Worm (Caenorhabditis elegans): ENCODE results near the gene F09B9.4.

Gene F09B9.4

ce11 chrX:10146592-10146991 is 13.8 kb upstream of the F09B9.4 start, which contains the start of gene unc-115:
Gene unc-115, plus strand, starts transcription at chrX:10146892.
- TF ChIP-seq hlh-1 (tag; optimal IDR thresholded peaks at IDR 0.05) (peak; percentile 3), cnd-1 (tag; optimal IDR thresholded peaks at IDR 0.05) (peak; percentile 77), pha-4 (tag; optimal IDR thresholded peaks at IDR 0.05) (peak; percentile 85), mls-2 (tag; optimal IDR thresholded peaks at IDR 0.05) (peak; percentile 93), sem-2 (GFP tag; optimal IDR thresholded peaks at IDR 0.05) (no peak), zip-8 (tag; optimal IDR thresholded peaks at IDR 0.05) (no peak), unc-120 (tag; optimal IDR thresholded peaks at IDR 0.05; ENCODE audit: poor library complexity, severe bottlenecking) (peak; percentile 89), unc-62 (GFP tag; optimal IDR thresholded peaks at IDR 0.05) (peak; percentile 95), lsy-2 (tag; optimal IDR thresholded peaks at IDR 0.05) (peak; percentile 47), lin-13 (tag; optimal IDR thresholded peaks at IDR 0.05) (no peak), elt-3 (tag; optimal IDR thresholded peaks at IDR 0.05) (no peak), nhr-28 (tag; optimal IDR thresholded peaks at IDR 0.05) (no peak), drap-1 (GFP tag; optimal IDR thresholded peaks at IDR 0.05) (peak; percentile 65), ham-2 (GFP tag; optimal IDR thresholded peaks at IDR 0.05) (peak; percentile 82), elt-1 (tag; optimal IDR thresholded peaks at IDR 0.05; ENCODE audit: borderline replicate concordance, insufficient read depth) (peak; percentile 2), ces-1 (GFP tag; optimal IDR thresholded peaks at IDR 0.05) (peak; percentile 97), mep-1 (tag; optimal IDR thresholded peaks at IDR 0.05) (peak; percentile 72), nhr-237 (tag; optimal IDR thresholded peaks at IDR 0.05) (no peak), unc-39 (tag; optimal IDR thresholded peaks at IDR 0.05) (peak; percentile 34), ztf-11 (tag; optimal IDR thresholded peaks at IDR 0.05) (peak; percentile 74), bed-3 (GFP tag; optimal IDR thresholded peaks at IDR 0.05) (no peak), sptf-1 (tag; optimal IDR thresholded peaks at IDR 0.05) (peak; percentile 81), ceh-43 (GFP tag; optimal IDR thresholded peaks at IDR 0.05) (peak; percentile 20), M03D4.4 (tag; optimal IDR thresholded peaks at IDR 0.05) (peak; percentile 63), lin-32 (GFP tag; optimal IDR thresholded peaks at IDR 0.05) (peak; percentile 47), blmp-1 (tag; optimal IDR thresholded peaks at IDR 0.05) (peak; percentile 33), nhr-2 (tag; optimal IDR thresholded peaks at IDR 0.05) (no peak)

ce11 chrX:10147236-10147635 is 13.2 kb upstream of the F09B9.4 start:
- peak; percentile 45 for TF ChIP-seq unc-62 (GFP tag; optimal IDR thresholded peaks at IDR 0.05)
- no peak for TF ChIP-seq mep-1 (tag; optimal IDR thresholded peaks at IDR 0.05)

- TF ChIP-seq nhr-237 (tag; optimal IDR thresholded peaks at IDR 0.05) (peak; percentile 3), mep-1 (tag; optimal IDR thresholded peaks at IDR 0.05) (no peak), ces-1 (GFP tag; optimal IDR thresholded peaks at IDR 0.05) (peak; percentile 27), unc-62 (GFP tag; optimal IDR thresholded peaks at IDR 0.05) (peak; percentile 28), M03D4.4 (tag; optimal IDR thresholded peaks at IDR 0.05) (no peak), bed-3 (GFP tag; optimal IDR thresholded peaks at IDR 0.05) (no peak), lin-32 (GFP tag; optimal IDR thresholded peaks at IDR 0.05) (no peak), lin-13 (tag; optimal IDR thresholded peaks at IDR 0.05) (no peak), cnd-1 (tag; optimal IDR thresholded peaks at IDR 0.05) (peak; percentile 72), ceh-43 (GFP tag; optimal IDR thresholded peaks at IDR 0.05) (no peak), snpc-4 (tag; optimal IDR thresholded peaks at IDR 0.05) (no peak), unc-120 (tag; optimal IDR thresholded peaks at IDR 0.05; ENCODE audit: poor library complexity, severe bottlenecking) (no peak), sptf-1 (tag; optimal IDR thresholded peaks at IDR 0.05) (peak; percentile 13), ceh-83 (GFP tag; optimal IDR thresholded peaks at IDR 0.05) (peak; percentile 14), flh-1 (GFP tag; optimal IDR thresholded peaks at IDR 0.05) (no peak), pha-4 (tag; optimal IDR thresholded peaks at IDR 0.05) (peak; percentile 75), drap-1 (GFP tag; optimal IDR thresholded peaks at IDR 0.05) (no peak)
Measured at ce11 chrX:10148235-10148872, 12.1 kb upstream of the F09B9.4 start.

ce11 chrX:10150918-10151317 is 9.5 kb upstream of the F09B9.4 start:
- TF ChIP-seq ces-1 (GFP tag; optimal IDR thresholded peaks at IDR 0.05) = peak; percentile 98
- TF ChIP-seq blmp-1 (tag; optimal IDR thresholded peaks at IDR 0.05) = no peak
- TF ChIP-seq tbx-8 (GFP tag; optimal IDR thresholded peaks at IDR 0.05) = no peak
- TF ChIP-seq hlh-1 (tag; optimal IDR thresholded peaks at IDR 0.05) = no peak
- TF ChIP-seq ham-2 (GFP tag; optimal IDR thresholded peaks at IDR 0.05) = no peak
- TF ChIP-seq sptf-1 (tag; optimal IDR thresholded peaks at IDR 0.05) = no peak
